Fruit fly (Drosophila melanogaster) whole organism, embryonic: Measurements from ENCODE around the gene CG7352.

Experiments used
- CG1233 ChIP-seq: fragments of 200-800 bp; sonication (Bioruptor generic); optimal IDR thresholded peaks from 4 replicates; lab custom pipeline; 2018; ENCODE audit warnings: missing biosample characterization, mild to moderate bottlenecking, missing genetic modification characterization
- CG33557 ChIP-seq: fragments of 200-800 bp; sonication (Bioruptor generic); optimal IDR thresholded peaks from 2 replicates; lab custom pipeline; 2019; ENCODE audit warnings: missing biosample characterization, mild to moderate bottlenecking, missing genetic modification characterization, moderate library complexity

DNA sequence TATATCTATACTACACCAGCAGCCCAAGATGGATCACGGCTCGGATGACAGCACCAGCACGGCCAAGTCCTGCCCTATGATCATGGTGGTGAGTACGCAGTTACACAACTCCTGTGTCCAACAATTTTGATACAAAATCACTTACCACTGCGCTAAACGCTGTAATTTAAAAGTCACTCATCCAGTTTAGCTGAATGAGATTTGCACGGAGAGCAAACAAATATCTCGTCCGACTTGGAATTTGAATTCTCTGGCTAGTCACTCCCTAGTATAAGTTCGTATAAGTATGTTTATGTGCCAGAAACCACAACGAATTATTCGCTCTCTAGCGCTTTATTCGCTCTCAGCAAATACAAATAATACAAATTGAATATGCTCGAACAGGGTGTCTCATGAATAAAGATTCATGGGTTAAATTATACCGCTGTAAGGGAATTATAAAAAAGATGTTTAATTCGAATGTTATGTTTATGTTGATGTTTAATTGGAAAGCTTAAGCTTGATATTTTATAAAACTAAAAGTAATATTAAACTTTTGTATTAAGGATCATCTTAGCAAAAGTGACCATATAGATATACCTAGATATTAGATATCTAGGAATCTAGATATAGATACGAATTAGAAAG is 29.6 kb upstream of the CG7352 start:
- TF ChIP-seq CG33557 (GFP tag; lab: Kevin White, UChicago) (no peak), CG1233 (no peak)
